Fruit fly (Drosophila melanogaster) whole organism: ENCODE measurements around the gene Mgat3.

Source experiments
- Dll ChIP-seq: fragments of >200 bp; optimal IDR thresholded peaks from 2 replicates; lab custom pipeline; 2017
- EcR ChIP-seq, 2 experiments: fragments of >200 bp; optimal IDR thresholded peaks; 2 replicates each; lab custom pipeline; 2017; ENCODE audit warnings: missing biosample characterization in 2 of 2, missing genetic modification characterization in 2 of 2, missing genetic modification reagents in 2 of 2
- pan ChIP-seq: fragments of >200 bp; optimal IDR thresholded peaks from 2 replicates; lab custom pipeline; 2017
- psq ChIP-seq: fragments of >200 bp; optimal IDR thresholded peaks from 2 replicates; lab custom pipeline; 2017
- usp ChIP-seq: fragments of >200 bp; optimal IDR thresholded peaks from 2 replicates; lab custom pipeline; 2017; ENCODE audit warnings: missing biosample characterization, missing genetic modification characterization, mixed read lengths

dm6 chr2L:13219281-13220092 is 37.1 kb upstream of the Mgat3 start, which contains the start of the genes CG9426 and mRF1:
- TF ChIP-seq EcR (GFP tag; optimal IDR thresholded peaks at IDR 0.05; lab: Kevin White, UChicago) (no peak), usp (no peak), psq (no peak), pan (lab: Kevin White, UChicago) (no peak), Dll (lab: Kevin White, UChicago) (no peak)
